Fruit fly (Drosophila melanogaster): Measurements from ENCODE around the gene Meics.

Meics gene

DNA sequence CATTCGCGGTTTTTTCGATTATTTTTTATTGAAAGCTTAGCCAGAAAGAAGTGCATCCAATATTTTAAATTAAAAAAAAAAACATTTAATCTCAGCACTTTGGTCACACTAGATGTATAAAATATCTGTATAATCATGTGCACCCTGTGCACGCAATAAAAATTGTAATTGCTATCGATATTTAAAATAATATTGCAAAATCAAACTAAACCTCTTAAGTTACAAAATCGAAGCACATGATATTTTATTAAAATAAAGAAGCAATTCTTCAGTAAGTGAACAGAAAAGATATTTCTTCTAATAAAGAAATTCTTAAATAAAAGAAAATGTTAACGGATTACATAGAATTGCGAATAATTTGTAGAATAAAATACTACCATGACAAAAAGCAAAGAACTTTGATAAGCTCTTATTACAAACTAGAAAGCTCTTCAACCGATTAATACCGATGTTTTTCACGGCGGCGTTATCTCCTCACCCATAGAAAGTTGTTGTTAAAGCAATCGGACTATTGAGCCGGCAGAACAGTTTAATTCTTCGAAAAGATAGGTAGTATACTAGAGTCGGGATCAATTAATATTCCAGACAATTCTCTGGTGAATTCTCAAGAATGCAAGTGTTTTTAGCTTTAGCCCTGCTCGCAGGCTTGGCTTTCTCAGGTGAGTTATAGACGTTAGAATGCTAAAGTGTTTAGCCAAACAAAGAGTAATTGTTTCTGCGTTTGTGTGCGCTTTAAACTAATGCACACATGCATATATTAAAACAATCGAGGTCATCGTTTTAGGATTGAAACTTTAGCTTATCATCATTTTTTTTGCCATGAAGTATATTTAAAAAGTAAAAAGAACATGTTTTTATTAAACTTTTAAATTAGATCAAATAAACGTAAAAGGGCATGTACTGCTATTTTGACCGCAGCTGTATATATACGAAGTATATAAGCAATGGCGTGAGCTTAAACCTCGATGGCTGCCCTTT is 29.5 kb upstream of the Meics start, which contains the start of gene CtsK1 (continued):
- TF ChIP-seq trh (GFP tag; optimal IDR thresholded peaks at IDR 0.05): no peak
- no peak for TF ChIP-seq CG4404 (GFP tag; IDR thresholded peaks at IDR 0.05)
- no peak for TF ChIP-seq fru (optimal IDR thresholded peaks at IDR 0.05)
- no peak for TF ChIP-seq az2 (GFP tag; optimal IDR thresholded peaks at IDR 0.05)
- peak; percentile 69 for TF ChIP-seq amos (GFP tag; IDR thresholded peaks at IDR 0.05; ENCODE audit: partially characterized antibody)
- no peak for TF ChIP-seq so (GFP tag; IDR thresholded peaks at IDR 0.05)
- no peak for TF ChIP-seq cad (GFP tag; optimal IDR thresholded peaks at IDR 0.05)
- TF ChIP-seq vnd (GFP tag; IDR thresholded peaks at IDR 0.05; ENCODE audit: partially characterized antibody): peak; percentile 61
- no peak for TF ChIP-seq mld (GFP tag; IDR thresholded peaks at IDR 0.05; ENCODE audit: partially characterized antibody)
- TF ChIP-seq ems (GFP tag; optimal IDR thresholded peaks at IDR 0.05): no peak
- TF ChIP-seq CG15479 (GFP tag; optimal IDR thresholded peaks at IDR 0.05): no peak
- peak; percentile 47 for TF ChIP-seq CG6689 (GFP tag; IDR thresholded peaks at IDR 0.05)
- no peak for TF ChIP-seq br (optimal IDR thresholded peaks at IDR 0.05)
- TF ChIP-seq CG17568 (GFP tag; optimal IDR thresholded peaks at IDR 0.05): no peak
- no peak for TF ChIP-seq Trl (optimal IDR thresholded peaks at IDR 0.05)
- no peak for TF ChIP-seq Trl (GFP tag; optimal IDR thresholded peaks at IDR 0.05)
- peak; percentile 36; the same call in 1 of the 3 replicates for TF ChIP-seq Dbx (GFP tag; IDR thresholded peaks at IDR 0.05)
- TF ChIP-seq tio (GFP tag; optimal IDR thresholded peaks at IDR 0.05): no peak
- TF ChIP-seq lmd (GFP tag; IDR thresholded peaks at IDR 0.05): 0 out of 2 replicates have a peak, but pooled peaks have one; percentile 13
- TF ChIP-seq CG3995 (GFP tag; optimal IDR thresholded peaks at IDR 0.05): peak; percentile 2
- TF ChIP-seq CG11247 (GFP tag; IDR thresholded peaks at IDR 0.05): peak; percentile 51; the same call in 1 of the 2 replicates
- TF ChIP-seq z (GFP tag; IDR thresholded peaks at IDR 0.05): no peak
- 0 out of 2 replicates have a peak, but pooled peaks have one; percentile 25 for TF ChIP-seq CG10366 (GFP tag; IDR thresholded peaks at IDR 0.05)
- TF ChIP-seq B-H2 (GFP tag; optimal IDR thresholded peaks at IDR 0.05): no peak
- no peak for TF ChIP-seq NC2α (GFP tag; optimal IDR thresholded peaks at IDR 0.05)
- TF ChIP-seq eve (GFP tag; optimal IDR thresholded peaks at IDR 0.05): no peak
- no peak for TF ChIP-seq bcd (GFP tag; optimal IDR thresholded peaks at IDR 0.05)
- no peak for TF ChIP-seq CG10654 (GFP tag; optimal IDR thresholded peaks at IDR 0.05)
- TF ChIP-seq vvl (GFP tag; IDR thresholded peaks at IDR 0.05): peak; percentile 62
- TF ChIP-seq sna (GFP tag; IDR thresholded peaks at IDR 0.05; ENCODE audit: partially characterized antibody): peak; percentile 47; the same call in 1 of the 2 replicates
- peak; percentile 50; the same call in 1 of the 2 replicates for TF ChIP-seq CG14441 (GFP tag; IDR thresholded peaks at IDR 0.05)
- peak; percentile 44 for TF ChIP-seq CG10147 (GFP tag; optimal IDR thresholded peaks at IDR 0.05)
- 0 out of 3 replicates have a peak, but pooled peaks have one; percentile 27 for TF ChIP-seq gce (GFP tag; IDR thresholded peaks at IDR 0.05)
- peak; percentile 72; the same call in 1 of the 2 replicates for TF ChIP-seq Bgb (GFP tag; IDR thresholded peaks at IDR 0.05; ENCODE audit: partially characterized antibody)
- TF ChIP-seq CG11696 (GFP tag; IDR thresholded peaks at IDR 0.05): peak; percentile 84
- TF ChIP-seq CG16863 (GFP tag; optimal IDR thresholded peaks at IDR 0.05): no peak
- TF ChIP-seq ab (GFP tag; optimal IDR thresholded peaks at IDR 0.05): no peak
- no peak for TF ChIP-seq kah (GFP tag; optimal IDR thresholded peaks at IDR 0.05)
- no peak for TF ChIP-seq CkIIα-i1 (GFP tag; IDR thresholded peaks at IDR 0.05)
- no peak for TF ChIP-seq CG5953 (GFP tag; IDR thresholded peaks at IDR 0.05)
- TF ChIP-seq CG17612 (GFP tag; IDR thresholded peaks at IDR 0.05): no peak
- peak; percentile 58 for TF ChIP-seq CG12659 (GFP tag; optimal IDR thresholded peaks at IDR 0.05)
- TF ChIP-seq CG13123 (GFP tag; optimal IDR thresholded peaks at IDR 0.05): no peak
- TF ChIP-seq CG6654 (GFP tag; optimal IDR thresholded peaks at IDR 0.05): no peak
- TF ChIP-seq CG31388 (GFP tag; optimal IDR thresholded peaks at IDR 0.05): no peak
- TF ChIP-seq D (optimal IDR thresholded peaks at IDR 0.05): no peak
- no peak for TF ChIP-seq D (GFP tag; optimal IDR thresholded peaks at IDR 0.05)
- TF ChIP-seq PHDP (tag; optimal IDR thresholded peaks at IDR 0.05): peak; percentile 32
- TF ChIP-seq CG7963 (GFP tag; IDR thresholded peaks at IDR 0.05; ENCODE audit: partially characterized antibody): no peak
- TF ChIP-seq Ada2b (GFP tag; IDR thresholded peaks at IDR 0.05): 0 out of 2 replicates have a peak, but pooled peaks have one; percentile 10

Data from whole organism, embryonic.